Fruit fly (Drosophila melanogaster) whole organism, embryonic: ENCODE results near the gene Gr21a.

Experiments used
- Aef1 ChIP-seq: fragments of 200-800 bp; sonication (Bioruptor generic); IDR thresholded peaks from 3 replicates; pipeline ENCODE4 v1.3.6; 2022; ENCODE audit warnings: missing biosample characterization, missing genetic modification characterization
- BEAF-32 ChIP-seq: fragments of 200-800 bp; sonication (Bioruptor generic); optimal IDR thresholded peaks from 3 replicates; lab custom pipeline; 2017; ENCODE audit warnings: missing biosample characterization, missing genetic modification characterization, mild to moderate bottlenecking, moderate library complexity, missing genetic modification reagents
- Blimp-1 ChIP-seq: fragments of 200-800 bp; sonication (Bioruptor generic); optimal IDR thresholded peaks from 3 replicates; lab custom pipeline; 2018; ENCODE audit warnings: missing biosample characterization, missing genetic modification characterization, mild to moderate bottlenecking, moderate library complexity, missing genetic modification reagents
- CG13424 ChIP-seq: fragments of 200-800 bp; sonication (Bioruptor generic); optimal IDR thresholded peaks from 2 replicates; lab custom pipeline; 2019; ENCODE audit warnings: missing biosample characterization, mild to moderate bottlenecking, missing genetic modification characterization, moderate library complexity
- CG14441 ChIP-seq: fragments of 200-800 bp; sonication (Bioruptor generic); IDR thresholded peaks from 2 replicates; pipeline ENCODE4 v1.3.6; 2022; ENCODE audit warnings: missing biosample characterization, missing genetic modification characterization
- CG14710 ChIP-seq: fragments of 200-800 bp; sonication (Bioruptor generic); optimal IDR thresholded peaks from 3 replicates; lab custom pipeline; 2019; ENCODE audit warnings: missing biosample characterization, mild to moderate bottlenecking, missing genetic modification characterization, moderate library complexity
- CG14965 ChIP-seq: fragments of 200-800 bp; sonication (Bioruptor generic); optimal IDR thresholded peaks from 2 replicates; lab custom pipeline; 2016; ENCODE audit warnings: missing biosample characterization, missing genetic modification characterization, borderline replicate concordance
- CG16813 ChIP-seq: fragments of 200-800 bp; sonication (Bioruptor generic); IDR thresholded peaks from 3 replicates; pipeline ENCODE4 v1.3.6; 2022; ENCODE audit warnings: missing biosample characterization, missing genetic modification characterization; ENCODE audit not compliant: partially characterized antibody
- CG18262 ChIP-seq: fragments of 200-800 bp; optimal IDR thresholded peaks from 3 replicates; lab custom pipeline; 2019; ENCODE audit warnings: missing biosample characterization, mild to moderate bottlenecking, missing genetic modification characterization, moderate library complexity
- CG18619 ChIP-seq: fragments of 200-800 bp; sonication (Bioruptor generic); optimal IDR thresholded peaks from 3 replicates; lab custom pipeline; 2017; ENCODE audit warnings: missing biosample characterization, mild to moderate bottlenecking, missing genetic modification characterization
- CG2712 ChIP-seq: fragments of 200-800 bp; optimal IDR thresholded peaks from 3 replicates; lab custom pipeline; 2019; ENCODE audit warnings: missing biosample characterization, mild to moderate bottlenecking, missing genetic modification characterization, moderate library complexity
- CG30020 ChIP-seq: fragments of 200-800 bp; optimal IDR thresholded peaks from 2 replicates; lab custom pipeline; 2019; ENCODE audit warnings: missing biosample characterization, mild to moderate bottlenecking, missing genetic modification characterization, moderate library complexity
- CG31441 ChIP-seq: fragments of 200-800 bp; sonication (Bioruptor generic); IDR thresholded peaks from 2 replicates; pipeline ENCODE4 v1.3.6; 2022; ENCODE audit warnings: missing biosample characterization, missing genetic modification characterization
- CG4854 ChIP-seq: fragments of 200-800 bp; sonication (Bioruptor generic); optimal IDR thresholded peaks from 2 replicates; lab custom pipeline; 2016; ENCODE audit warnings: missing biosample characterization, missing genetic modification characterization, inconsistent platforms
- CG6683 ChIP-seq: fragments of 200-800 bp; sonication (Bioruptor generic); optimal IDR thresholded peaks from 2 replicates; lab custom pipeline; 2017; ENCODE audit warnings: missing biosample characterization, mild to moderate bottlenecking, missing genetic modification characterization, missing genetic modification reagents
- CG8944 ChIP-seq: fragments of 200-800 bp; sonication (Bioruptor generic); optimal IDR thresholded peaks from 3 replicates; lab custom pipeline; 2016; ENCODE audit warnings: missing biosample characterization, missing genetic modification characterization
- CTCF ChIP-seq: fragments of 200-800 bp; sonication (Bioruptor generic); optimal IDR thresholded peaks from 2 replicates; lab custom pipeline; 2017; ENCODE audit warnings: missing biosample characterization, mild to moderate bottlenecking, missing genetic modification characterization, moderate library complexity
- D19B ChIP-seq: fragments of 200-800 bp; sonication (Bioruptor generic); optimal IDR thresholded peaks from 2 replicates; lab custom pipeline; 2017; ENCODE audit warnings: missing biosample characterization, mild to moderate bottlenecking, missing genetic modification characterization
- Dad ChIP-seq: fragments of 200-800 bp; sonication (Bioruptor generic); optimal IDR thresholded peaks from 3 replicates; lab custom pipeline; 2016; ENCODE audit warnings: missing biosample characterization, missing genetic modification characterization
- Dref ChIP-seq: fragments of 200-800 bp; sonication (Bioruptor generic); IDR thresholded peaks from 2 replicates; pipeline ENCODE4 v1.3.6; 2022; ENCODE audit warnings: missing biosample characterization, missing genetic modification characterization
- E2f2 ChIP-seq: fragments of 200-800 bp; sonication (Bioruptor generic); IDR thresholded peaks from 2 replicates; pipeline ENCODE4 v1.3.6; 2022; ENCODE audit warnings: missing biosample characterization, missing genetic modification characterization
- Ets97D ChIP-seq: fragments of 200-800 bp; sonication (Bioruptor generic); optimal IDR thresholded peaks from 3 replicates; lab custom pipeline; 2016; ENCODE audit warnings: missing biosample characterization, missing genetic modification characterization
- Gsc ChIP-seq: fragments of 200-800 bp; sonication (Bioruptor generic); IDR thresholded peaks from 2 replicates; pipeline ENCODE4 v1.3.6; 2022; ENCODE audit warnings: missing biosample characterization, missing genetic modification characterization
- H15 ChIP-seq: fragments of 200-800 bp; sonication (Bioruptor generic); IDR thresholded peaks from 3 replicates; pipeline ENCODE4 v1.3.6; 2022; ENCODE audit warnings: missing biosample characterization, missing genetic modification characterization
- HLH4C ChIP-seq: fragments of 200-800 bp; sonication (Bioruptor generic); IDR thresholded peaks from 3 replicates; pipeline ENCODE4 v1.3.6; 2022; ENCODE audit warnings: missing biosample characterization, missing genetic modification characterization; ENCODE audit not compliant: partially characterized antibody
- Hand ChIP-seq: fragments of 200-800 bp; sonication (Bioruptor generic); optimal IDR thresholded peaks from 2 replicates; lab custom pipeline; 2017; ENCODE audit warnings: mild to moderate bottlenecking, missing biosample characterization, missing genetic modification reagents, missing genetic modification characterization
- Hsf ChIP-seq: fragments of 200-800 bp; sonication (Bioruptor generic); optimal IDR thresholded peaks from 3 replicates; lab custom pipeline; 2016; ENCODE audit warnings: missing biosample characterization, missing genetic modification characterization
- MESR4 ChIP-seq: fragments of 200-800 bp; sonication (Bioruptor generic); optimal IDR thresholded peaks from 2 replicates; lab custom pipeline; 2018; ENCODE audit warnings: missing biosample characterization, mild to moderate bottlenecking, missing genetic modification characterization, moderate library complexity
- Nf-YC ChIP-seq: fragments of 200-800 bp; optimal IDR thresholded peaks from 3 replicates; lab custom pipeline; 2019; ENCODE audit warnings: missing biosample characterization, mild to moderate bottlenecking, missing genetic modification characterization, moderate library complexity
- Oaz ChIP-seq: fragments of 200-800 bp; sonication (Bioruptor generic); IDR thresholded peaks from 2 replicates; pipeline ENCODE4 v1.3.6; 2022; ENCODE audit warnings: missing biosample characterization, missing genetic modification characterization
- Xrp1 ChIP-seq: fragments of 200-800 bp; sonication (Bioruptor generic); IDR thresholded peaks from 2 replicates; pipeline ENCODE4 v1.3.6; 2022; ENCODE audit warnings: missing biosample characterization, missing genetic modification characterization
- ash1 ChIP-seq: fragments of 200-800 bp; sonication (Bioruptor generic); optimal IDR thresholded peaks from 2 replicates; lab custom pipeline; 2018; ENCODE audit warnings: missing biosample characterization, mild to moderate bottlenecking, missing genetic modification characterization
- caup ChIP-seq: fragments of 200-800 bp; sonication (Bioruptor generic); optimal IDR thresholded peaks from 3 replicates; lab custom pipeline; 2017; ENCODE audit warnings: missing biosample characterization, mild to moderate bottlenecking, missing genetic modification characterization, moderate library complexity; ENCODE audit not compliant: severe bottlenecking
- chinmo ChIP-seq: fragments of 200-800 bp; sonication (Bioruptor generic); IDR thresholded peaks from 4 replicates; pipeline ENCODE4 v1.3.6; 2022; ENCODE audit warnings: missing biosample characterization, missing genetic modification characterization; ENCODE audit not compliant: partially characterized antibody
- dm ChIP-seq: fragments of 200-800 bp; sonication (Bioruptor generic); optimal IDR thresholded peaks from 3 replicates; lab custom pipeline; 2016; ENCODE audit warnings: missing biosample characterization, missing genetic modification characterization
- emc ChIP-seq: fragments of 200-800 bp; sonication (Bioruptor generic); optimal IDR thresholded peaks from 2 replicates; lab custom pipeline; 2016; ENCODE audit warnings: missing biosample characterization, missing genetic modification characterization
- exex ChIP-seq: fragments of 200-800 bp; sonication (Bioruptor generic); optimal IDR thresholded peaks from 4 replicates; lab custom pipeline; 2018; ENCODE audit warnings: missing biosample characterization, mild to moderate bottlenecking, missing genetic modification characterization, moderate library complexity
- h ChIP-seq: fragments of >200 bp; optimal IDR thresholded peaks from 2 replicates; lab custom pipeline; 2017
- knrl ChIP-seq: fragments of 200-800 bp; sonication (Bioruptor generic); IDR thresholded peaks from 3 replicates; pipeline ENCODE4 v1.3.6; 2022; ENCODE audit warnings: missing biosample characterization, missing genetic modification characterization; ENCODE audit not compliant: partially characterized antibody
- lmd ChIP-seq: fragments of 200-800 bp; sonication (Bioruptor generic); IDR thresholded peaks from 2 replicates; pipeline ENCODE4 v1.3.6; 2022; ENCODE audit warnings: missing biosample characterization, missing genetic modification characterization
- mirr ChIP-seq: fragments of 200-800 bp; sonication (Bioruptor generic); optimal IDR thresholded peaks from 3 replicates; lab custom pipeline; 2018; ENCODE audit warnings: missing biosample characterization, mild to moderate bottlenecking, missing genetic modification characterization
- nau ChIP-seq: fragments of 200-800 bp; sonication (Bioruptor generic); optimal IDR thresholded peaks from 3 replicates; lab custom pipeline; 2017; ENCODE audit warnings: missing biosample characterization, mild to moderate bottlenecking, missing genetic modification characterization, missing genetic modification reagents
- nerfin-1 ChIP-seq: fragments of 200-800 bp; sonication (Bioruptor generic); optimal IDR thresholded peaks from 3 replicates; lab custom pipeline; 2019; ENCODE audit warnings: missing biosample characterization, mild to moderate bottlenecking, missing genetic modification characterization, moderate library complexity
- org-1 ChIP-seq: fragments of 200-800 bp; sonication (Bioruptor generic); optimal IDR thresholded peaks from 2 replicates; lab custom pipeline; 2017; ENCODE audit warnings: missing biosample characterization, missing genetic modification characterization
- phol ChIP-seq: fragments of 200-800 bp; sonication (Bioruptor generic); optimal IDR thresholded peaks from 3 replicates; lab custom pipeline; 2018; ENCODE audit warnings: missing biosample characterization, mild to moderate bottlenecking, missing genetic modification characterization, moderate library complexity
- repo ChIP-seq: fragments of 200-800 bp; sonication (Bioruptor generic); optimal IDR thresholded peaks from 2 replicates; lab custom pipeline; 2016; ENCODE audit warnings: missing biosample characterization, missing genetic modification characterization
- scrt ChIP-seq: fragments of 200-800 bp; sonication (Bioruptor generic); optimal IDR thresholded peaks from 2 replicates; lab custom pipeline; 2018; ENCODE audit warnings: missing biosample characterization, mild to moderate bottlenecking, missing genetic modification characterization, moderate library complexity
- trem ChIP-seq: fragments of 200-800 bp; optimal IDR thresholded peaks from 3 replicates; lab custom pipeline; 2019; ENCODE audit warnings: missing biosample characterization, mild to moderate bottlenecking, missing genetic modification characterization, moderate library complexity
- vvl ChIP-seq: fragments of 200-800 bp; sonication (Bioruptor generic); IDR thresholded peaks from 2 replicates; pipeline ENCODE4 v1.3.6; 2022; ENCODE audit warnings: missing biosample characterization, missing genetic modification characterization
- zfh1 ChIP-seq: fragments of 200-800 bp; sonication (Bioruptor generic); IDR thresholded peaks from 3 replicates; pipeline ENCODE4 v1.3.6; 2022; ENCODE audit warnings: missing biosample characterization, missing genetic modification characterization

The Gr21a gene

DNA sequence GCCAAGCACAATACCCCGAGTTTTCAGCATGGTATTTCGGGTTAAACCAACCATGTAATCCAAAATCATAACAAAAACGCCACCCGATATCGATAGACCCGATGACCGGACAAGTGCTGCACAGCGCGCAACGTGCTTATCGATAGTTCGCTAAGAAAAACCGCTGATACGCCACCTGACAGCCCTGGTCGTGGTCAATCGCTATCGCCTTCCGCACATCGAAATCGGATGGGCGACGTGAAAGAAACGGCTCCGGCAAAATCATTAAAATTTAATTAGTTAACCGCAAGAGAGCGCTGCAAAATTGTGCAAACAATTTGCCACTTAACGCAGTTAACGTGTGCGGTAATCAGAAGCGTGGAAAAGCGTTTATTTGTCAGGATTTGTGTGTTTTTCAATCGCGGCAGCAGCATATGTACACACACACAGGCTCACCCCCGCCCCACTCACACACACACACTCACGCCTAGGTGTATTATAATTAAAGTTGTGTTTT lies 45.5 kb downstream of the Gr21a start, which contains the start of the genes CG3862 and dock (continued):
- TF ChIP-seq ash1 (GFP tag; lab: Kevin White, UChicago) = peak; percentile 13
- peak; percentile 43 for TF ChIP-seq mirr (GFP tag; lab: Kevin White, UChicago)
- TF ChIP-seq exex (tag; lab: Kevin White, UChicago) = peak; percentile 67
- TF ChIP-seq H15 (GFP tag; lab: Robert Waterston, UW) = peak; percentile 33; the same call in 1 of the 3 replicates
- peak; percentile 57 for TF ChIP-seq Nf-YC
- TF ChIP-seq CG31441 = peak; percentile 29; the same call in 1 of the 2 replicates
- TF ChIP-seq BEAF-32 = peak; percentile 95
- TF ChIP-seq Oaz (GFP tag; lab: Robert Waterston, UW) = no peak
- TF ChIP-seq phol = peak; percentile 42
- peak; percentile 16 for TF ChIP-seq CG30020 (tag; lab: Kevin White, UChicago)
- TF ChIP-seq Aef1 = peak; percentile 33; the same call in 2 of the 3 replicates
- TF ChIP-seq scrt (GFP tag; lab: Kevin White, UChicago) = peak; percentile 20
- TF ChIP-seq MESR4 (GFP tag; lab: Kevin White, UChicago) = peak; percentile 96
- no peak for TF ChIP-seq CG14965 (GFP tag; lab: Kevin White, UChicago)
- no peak for TF ChIP-seq Gsc (GFP tag; lab: Robert Waterston, UW)
- TF ChIP-seq CG18262 (tag; lab: Kevin White, UChicago) = peak; percentile 12
- TF ChIP-seq CG14710 (tag; lab: Kevin White, UChicago) = peak; percentile 70
- peak; percentile 45; the same call in 1 of the 2 replicates for TF ChIP-seq Xrp1
- TF ChIP-seq nau (GFP tag; lab: Kevin White, UChicago) = no peak
- no peak for TF ChIP-seq CG14441
- peak; percentile 28; the same call in 1 of the 2 replicates for TF ChIP-seq lmd (GFP tag; lab: Robert Waterston, UW)
- peak; percentile 40; the same call in 1 of the 2 replicates for TF ChIP-seq vvl (GFP tag; lab: Robert Waterston, UW)
- TF ChIP-seq knrl (GFP tag; lab: Robert Waterston, UW) = peak; percentile 91
- TF ChIP-seq CG6683 = peak; percentile 29
- TF ChIP-seq D19B (GFP tag; lab: Kevin White, UChicago) = no peak
- TF ChIP-seq Dad = peak; percentile 38
- peak; percentile 33 for TF ChIP-seq emc (GFP tag; lab: Kevin White, UChicago)
- peak; percentile 77 for TF ChIP-seq E2f2 (GFP tag; lab: Robert Waterston, UW)
- peak; percentile 94 for TF ChIP-seq CG16813 (GFP tag; lab: Robert Waterston, UW)
- peak; percentile 75 for TF ChIP-seq repo
- TF ChIP-seq zfh1 = peak; percentile 61; the same call in 1 of the 3 replicates
- TF ChIP-seq HLH4C (GFP tag; lab: Robert Waterston, UW) = peak; percentile 99
- peak; percentile 42 for TF ChIP-seq CG18619 (GFP tag; lab: Kevin White, UChicago)
- peak; percentile 66 for TF ChIP-seq dm (GFP tag; lab: Kevin White, UChicago)
- TF ChIP-seq h = no peak
- peak; percentile 32 for TF ChIP-seq trem
- peak; percentile 6 for TF ChIP-seq nerfin-1 (tag; lab: Kevin White, UChicago)
- peak; percentile 85 for TF ChIP-seq Ets97D (GFP tag; lab: Kevin White, UChicago)
- TF ChIP-seq CG8944 (GFP tag; lab: Kevin White, UChicago) = peak; percentile 22
- TF ChIP-seq chinmo (GFP tag; lab: Robert Waterston, UW) = peak; percentile 88; the same call in 3 of the 4 replicates
- peak; percentile 38 for TF ChIP-seq CG13424 (tag; lab: Kevin White, UChicago)
- peak; percentile 65 for TF ChIP-seq caup (GFP tag; lab: Kevin White, UChicago)
- peak; percentile 40 for TF ChIP-seq Blimp-1
- TF ChIP-seq Hsf = peak; percentile 51
- peak; percentile 40 for TF ChIP-seq CG4854 (GFP tag; lab: Kevin White, UChicago)
- peak; percentile 45 for TF ChIP-seq CG2712 (tag; lab: Kevin White, UChicago)
- TF ChIP-seq Hand (GFP tag; lab: Kevin White, UChicago) = no peak
- peak; percentile 66 for TF ChIP-seq CTCF (GFP tag; lab: Kevin White, UChicago)
- peak; percentile 100 for TF ChIP-seq Dref (GFP tag; lab: Robert Waterston, UW)
- TF ChIP-seq org-1 (GFP tag; lab: Kevin White, UChicago) = peak; percentile 0
